Fruit fly (Drosophila melanogaster): Measurements from ENCODE around the gene CG5404.

The CG5404 gene

dm6 chr3R:15730629-15731028 lies 26.2 kb downstream of the CG5404 start:
- TF ChIP-seq lmd (GFP tag; IDR thresholded peaks at IDR 0.05): 0 out of 2 replicates have a peak, but pooled peaks have one; percentile 9
- no peak for TF ChIP-seq Med (GFP tag)
- no peak for TF ChIP-seq Side (GFP tag; optimal IDR thresholded peaks at IDR 0.05)
- TF ChIP-seq CG4282 (GFP tag; optimal IDR thresholded peaks at IDR 0.05): no peak
- no peak for TF ChIP-seq CG14050 (GFP tag; IDR thresholded peaks at IDR 0.05)
- TF ChIP-seq toy (GFP tag; IDR thresholded peaks at IDR 0.05): no peak
- peak; percentile 87 for TF ChIP-seq CTCF (GFP tag; optimal IDR thresholded peaks at IDR 0.05)
- TF ChIP-seq Deaf1 (tag; optimal IDR thresholded peaks at IDR 0.05): no peak

dm6 chr3R:15731446-15731845 lies 27.0 kb downstream of the CG5404 start, which contains the start of gene CG34274:
CG34274 (plus strand) TSS chr3R:15731746.
- TF ChIP-seq eve (GFP tag; optimal IDR thresholded peaks at IDR 0.05): no peak
- TF ChIP-seq Chrac-16 (GFP tag; optimal IDR thresholded peaks at IDR 0.05): no peak
- no peak for TF ChIP-seq CG7928 (GFP tag; optimal IDR thresholded peaks at IDR 0.05)
- TF ChIP-seq ems (GFP tag; optimal IDR thresholded peaks at IDR 0.05): no peak
- no peak for TF ChIP-seq Xbp1 (GFP tag; optimal IDR thresholded peaks at IDR 0.05)
- no peak for TF ChIP-seq Poxn (GFP tag; IDR thresholded peaks at IDR 0.05)
- TF ChIP-seq CG17359 (tag; optimal IDR thresholded peaks at IDR 0.05): no peak
- TF ChIP-seq Sox100B (GFP tag; optimal IDR thresholded peaks at IDR 0.05): no peak
- TF ChIP-seq Ptx1 (GFP tag; IDR thresholded peaks at IDR 0.05): no peak
- TF ChIP-seq zf30C (GFP tag; optimal IDR thresholded peaks at IDR 0.05): no peak
- TF ChIP-seq en (GFP tag; optimal IDR thresholded peaks at IDR 0.05): no peak
- no peak for TF ChIP-seq CG7839 (tag; optimal IDR thresholded peaks at IDR 0.05)
- no peak for TF ChIP-seq eyg (GFP tag; optimal IDR thresholded peaks at IDR 0.05)
- TF ChIP-seq CG17912 (GFP tag; optimal IDR thresholded peaks at IDR 0.05): no peak
- no peak for TF ChIP-seq CG5245 (GFP tag; optimal IDR thresholded peaks at IDR 0.05)
- no peak for TF ChIP-seq CG8478 (optimal IDR thresholded peaks at IDR 0.05)
- TF ChIP-seq CG11560 (tag; IDR thresholded peaks at IDR 0.05): no peak
- no peak for TF ChIP-seq lola (GFP tag; optimal IDR thresholded peaks at IDR 0.05)

dm6 chr3R:15744354-15744753 lies 39.9 kb downstream of the CG5404 start, which contains the start of gene CG4520:
CG4520 (plus strand) TSS chr3R:15744654.
- TF ChIP-seq CG14710 (tag; optimal IDR thresholded peaks at IDR 0.05) (no peak), CG6683 (GFP tag; optimal IDR thresholded peaks at IDR 0.05) (no peak), ase (GFP tag; IDR thresholded peaks at IDR 0.05) (no peak), CG4282 (GFP tag; optimal IDR thresholded peaks at IDR 0.05) (no peak), MBD-R2 (GFP tag; IDR thresholded peaks at IDR 0.05) (no peak), CG4424 (GFP tag; optimal IDR thresholded peaks at IDR 0.05) (no peak), cwo (GFP tag; optimal IDR thresholded peaks at IDR 0.05) (no peak), Ada2b (GFP tag; IDR thresholded peaks at IDR 0.05) (no peak), kah (GFP tag; optimal IDR thresholded peaks at IDR 0.05) (no peak), CG3281 (GFP tag; optimal IDR thresholded peaks at IDR 0.05) (no peak), Nf-YC (tag; optimal IDR thresholded peaks at IDR 0.05) (no peak), CG5180 (GFP tag; optimal IDR thresholded peaks at IDR 0.05) (no peak), toy (GFP tag; IDR thresholded peaks at IDR 0.05) (no peak), inv (GFP tag; IDR thresholded peaks at IDR 0.05; ENCODE audit: partially characterized antibody) (no peak), CG18262 (tag; optimal IDR thresholded peaks at IDR 0.05) (no peak), gcm2 (GFP tag; optimal IDR thresholded peaks at IDR 0.05) (no peak)

Measured in whole organism, embryonic.